Worm (Caenorhabditis elegans): Measurements from ENCODE around the gene F08G12.5.

DNA sequence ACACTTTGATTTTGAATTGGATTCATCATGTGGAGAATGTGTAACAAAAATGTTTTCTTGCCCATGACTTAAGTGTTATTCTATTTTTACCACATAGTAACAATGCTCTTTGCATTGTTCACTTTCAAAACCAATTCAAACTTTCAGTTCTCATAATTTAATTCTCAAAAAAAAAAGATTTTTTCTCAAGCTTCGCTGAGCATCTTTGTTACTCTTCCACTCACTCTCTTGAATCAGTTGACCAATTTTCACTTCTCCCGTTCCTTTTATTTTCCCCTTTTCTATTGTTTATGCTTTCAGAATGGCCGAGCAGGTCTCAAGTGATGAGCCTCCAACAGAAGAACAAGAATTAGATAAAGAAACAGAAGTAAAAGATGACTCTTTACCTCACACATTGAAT lies 36.1 kb upstream of the F08G12.5 start, which contains the start of gene oct-2:
- TF ChIP-seq C06A6.2 (GFP tag; conservative IDR thresholded peaks at IDR 0.05) (no peak), ceh-58 (GFP tag; IDR thresholded peaks at IDR 0.05) (no peak), tlf-1 (GFP tag; optimal IDR thresholded peaks at IDR 0.05) (no peak), nfya-1 (tag; optimal IDR thresholded peaks at IDR 0.05; ENCODE audit: borderline replicate concordance, insufficient read depth) (no peak), unc-62 (GFP tag; optimal IDR thresholded peaks at IDR 0.05) (no peak), Y79H2A.3 (GFP tag; conservative IDR thresholded peaks at IDR 0.05) (no peak), F39B2.1 (GFP tag; IDR thresholded peaks at IDR 0.05) (no peak), C17E4.6 (GFP tag; IDR thresholded peaks at IDR 0.05) (no peak), snpc-4 (GFP tag; optimal IDR thresholded peaks at IDR 0.05) (no peak), snpc-4 (tag; optimal IDR thresholded peaks at IDR 0.05) (no peak)

Measured in whole organism, young adult.